Worm (Caenorhabditis elegans) whole organism, early embryonic: ENCODE measurements around the gene F58G11.4.

Source experiments
- B0310.2 ChIP-seq: sonication (generic microtip); optimal IDR thresholded peaks from 2 replicates; lab custom pipeline; 2016; ENCODE audit warnings: mild to moderate bottlenecking, missing genetic modification characterization, missing compliant biosample characterization
- aly-1 ChIP-seq: sonication (generic microtip); optimal IDR thresholded peaks from 2 replicates; lab custom pipeline; 2016; ENCODE audit warnings: missing genetic modification characterization, missing compliant biosample characterization
- ama-1 ChIP-seq: fragments of 150-350 bp; optimal IDR thresholded peaks from 2 replicates; lab custom pipeline; 2014
- ceh-36 ChIP-seq: sonication (generic microtip); optimal IDR thresholded peaks from 2 replicates; lab custom pipeline; 2016; ENCODE audit warnings: missing genetic modification characterization, inconsistent platforms, missing compliant biosample characterization
- ets-7 ChIP-seq: sonication (generic microtip); optimal IDR thresholded peaks from 2 replicates; lab custom pipeline; 2016; ENCODE audit warnings: missing genotype, missing genetic modification characterization, missing compliant biosample characterization
- flt-1 ChIP-seq: fragments of 200-800 bp; sonication (Bioruptor generic); IDR thresholded peaks from 2 replicates; pipeline ENCODE4 v1.3.6; 2022; ENCODE audit warnings: missing genetic modification characterization, missing compliant biosample characterization
- hmg-4 ChIP-seq: fragments of 200-800 bp; sonication (Bioruptor generic); optimal IDR thresholded peaks from 2 replicates; lab custom pipeline; 2018; ENCODE audit warnings: mild to moderate bottlenecking, missing genetic modification characterization, missing compliant biosample characterization
- scrt-1 ChIP-seq: fragments of 200-800 bp; sonication (Bioruptor generic); IDR thresholded peaks from 2 replicates; pipeline ENCODE4 v1.3.6; 2022; ENCODE audit warnings: missing genetic modification characterization, missing compliant biosample characterization
- sea-1 ChIP-seq: fragments of 200-800 bp; sonication (Bioruptor generic); conservative IDR thresholded peaks from 2 replicates; pipeline ENCODE4 v1.3.6; 2022; ENCODE audit warnings: missing genetic modification characterization, missing compliant biosample characterization
- tbx-11 ChIP-seq: fragments of 200-800 bp; sonication (Bioruptor generic); IDR thresholded peaks from 2 replicates; pipeline ENCODE4 v1.3.6; 2022; ENCODE audit warnings: missing genetic modification characterization, missing compliant biosample characterization

DNA sequence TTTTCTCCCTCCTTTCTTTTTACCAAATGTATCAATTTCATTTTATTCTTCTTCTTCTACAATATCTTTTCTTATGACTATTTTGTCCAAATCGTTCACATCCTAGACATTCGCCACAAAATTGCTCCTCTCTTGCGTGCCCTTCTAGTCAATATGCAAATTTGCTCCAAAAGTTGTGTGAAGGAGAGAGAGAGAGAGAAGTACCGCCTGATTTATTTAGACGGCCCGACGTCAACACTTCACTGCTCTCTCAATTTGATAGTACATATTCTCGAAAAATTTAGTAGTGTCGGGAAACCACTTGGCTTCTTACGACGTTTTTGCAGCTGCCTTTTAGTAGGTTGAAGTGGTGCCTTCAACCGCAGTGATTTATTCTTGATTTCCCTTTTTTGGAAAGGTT lies 14.1 kb downstream of the F58G11.4 start:
- TF ChIP-seq tbx-11 (GFP tag; lab: Robert Waterston, UW) = no peak
- TF ChIP-seq ama-1 (lab: Kevin White, UChicago) = no peak
- TF ChIP-seq scrt-1 (GFP tag; lab: Robert Waterston, UW) = no peak
- no peak for TF ChIP-seq ceh-36
- TF ChIP-seq ets-7 (tag; lab: Kevin White, UChicago) = no peak
- no peak for TF ChIP-seq B0310.2 (tag; lab: Kevin White, UChicago)
- no peak for TF ChIP-seq hmg-4 (GFP tag; lab: Kevin White, UChicago)
- TF ChIP-seq aly-1 (tag; lab: Kevin White, UChicago) = no peak
- no peak for TF ChIP-seq sea-1
- no peak for TF ChIP-seq flt-1 (GFP tag; lab: Robert Waterston, UW)
